Worm (Caenorhabditis elegans) whole organism, mixed stage, embryonic: ENCODE results near the gene R08F11.4.

Experiments
- blmp-1 ChIP-seq: fragments of 150-350 bp; optimal IDR thresholded peaks from 2 replicates; lab custom pipeline; 2014; ENCODE audit warnings: missing biosample characterization, missing genetic modification characterization
- elt-3 ChIP-seq: fragments of 150-350 bp; optimal IDR thresholded peaks from 2 replicates; lab custom pipeline; 2014; ENCODE audit warnings: missing biosample characterization, missing genetic modification characterization
- ham-2 ChIP-seq: fragments of 200-800 bp; sonication (Bioruptor generic); optimal IDR thresholded peaks from 2 replicates; lab custom pipeline; 2018; ENCODE audit warnings: mild to moderate bottlenecking, missing genetic modification characterization, missing compliant biosample characterization
- lsy-2 ChIP-seq: fragments of 150-350 bp; optimal IDR thresholded peaks from 2 replicates; lab custom pipeline; 2014; ENCODE audit warnings: missing biosample characterization, missing genetic modification characterization
- nhr-237 ChIP-seq: fragments of 150-350 bp; optimal IDR thresholded peaks from 2 replicates; lab custom pipeline; 2014; ENCODE audit warnings: missing biosample characterization, missing genetic modification characterization
- nhr-28 ChIP-seq: fragments of 150-350 bp; optimal IDR thresholded peaks from 2 replicates; lab custom pipeline; 2014; ENCODE audit warnings: missing biosample characterization, missing genetic modification characterization
- snpc-4 ChIP-seq: fragments of 150-350 bp; optimal IDR thresholded peaks from 2 replicates; lab custom pipeline; 2014; ENCODE audit warnings: missing biosample characterization, missing genetic modification characterization
- tbx-8 ChIP-seq: fragments of 200-800 bp; sonication (Bioruptor generic); optimal IDR thresholded peaks from 2 replicates; lab custom pipeline; 2018; ENCODE audit warnings: mild to moderate bottlenecking, missing genetic modification characterization, moderate library complexity, missing compliant biosample characterization
- ztf-11 ChIP-seq: fragments of 150-350 bp; optimal IDR thresholded peaks from 2 replicates; lab custom pipeline; 2014; ENCODE audit warnings: missing biosample characterization, missing genetic modification characterization

DNA sequence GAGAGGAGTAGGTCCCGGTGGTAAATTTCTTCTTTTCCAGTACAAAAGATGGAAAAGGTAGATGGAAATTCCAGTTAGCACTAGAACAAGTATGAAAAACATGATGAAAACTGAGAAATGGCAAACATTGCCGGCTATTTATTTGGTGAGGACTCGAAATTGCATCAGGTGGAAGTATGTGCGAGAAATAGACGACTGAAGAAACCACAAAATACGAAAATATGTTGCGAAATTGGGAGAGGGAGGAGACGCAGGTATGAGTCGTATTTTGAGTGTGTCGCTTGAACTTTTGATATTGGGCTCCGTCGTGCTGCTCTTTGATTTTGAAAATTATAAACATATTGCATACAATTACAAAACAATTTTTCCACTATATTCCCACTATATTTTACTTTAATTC, 2.0 kb downstream of the R08F11.4 start, which contains the start of gene cyp-33C8:
- TF ChIP-seq lsy-2 (tag; lab: Kevin White, UChicago) (no peak), ham-2 (no peak), elt-3 (tag; lab: Kevin White, UChicago) (no peak), blmp-1 (tag; lab: Kevin White, UChicago) (no peak), ztf-11 (tag; lab: Kevin White, UChicago) (no peak), nhr-237 (tag; lab: Kevin White, UChicago) (no peak), snpc-4 (tag; lab: Kevin White, UChicago) (no peak), nhr-28 (tag; lab: Kevin White, UChicago) (no peak), tbx-8 (GFP tag; lab: Kevin White, UChicago) (no peak)
